Worm (Caenorhabditis elegans) whole organism, L4/young adult: Measurements from ENCODE around the gene ser-1.

Experiments
- W03F9.2 ChIP-seq: fragments of 150-350 bp; optimal IDR thresholded peaks from 2 replicates; lab custom pipeline; 2014; ENCODE audit warnings: missing biosample characterization, missing genetic modification characterization
- dao-5 ChIP-seq: sonication (generic microtip); optimal IDR thresholded peaks from 2 replicates; lab custom pipeline; 2016; ENCODE audit warnings: missing genotype, missing genetic modification characterization, moderate library complexity, missing compliant biosample characterization
- him-1 ChIP-seq: sonication (generic microtip); optimal IDR thresholded peaks from 2 replicates; lab custom pipeline; 2016; ENCODE audit warnings: missing genotype, missing genetic modification reagents, missing genetic modification characterization, missing compliant biosample characterization

DNA sequence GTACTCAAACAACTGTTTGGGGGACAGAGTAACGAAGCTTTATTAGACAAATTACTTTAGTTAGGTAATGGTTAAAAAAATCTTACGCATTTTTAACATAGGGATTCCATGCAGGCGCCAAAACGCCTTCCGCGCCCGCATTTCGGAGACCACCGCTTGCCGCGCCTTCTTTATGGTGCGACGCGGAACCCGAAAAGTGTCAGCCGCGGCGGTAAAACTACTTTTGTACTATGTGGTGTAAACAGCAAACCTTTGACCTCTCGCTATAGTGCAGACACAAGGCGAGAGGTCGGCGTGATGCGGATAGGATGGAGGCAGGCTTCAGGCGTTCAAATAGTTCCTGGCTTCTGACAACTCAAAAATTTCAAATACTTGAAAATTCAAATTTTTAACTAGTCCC, 4.3 kb upstream of the ser-1 start:
- no peak for TF ChIP-seq him-1 (tag; lab: Kevin White, UChicago)
- no peak for TF ChIP-seq W03F9.2 (tag; lab: Kevin White, UChicago)
- no peak for TF ChIP-seq dao-5 (tag; lab: Kevin White, UChicago)
